Worm (Caenorhabditis elegans): ENCODE results near the gene C24H11.2.
A peak's percentile ranks its signal among the peaks of the same experiment; 100 is the strongest.

The C24H11.2 gene

DNA sequence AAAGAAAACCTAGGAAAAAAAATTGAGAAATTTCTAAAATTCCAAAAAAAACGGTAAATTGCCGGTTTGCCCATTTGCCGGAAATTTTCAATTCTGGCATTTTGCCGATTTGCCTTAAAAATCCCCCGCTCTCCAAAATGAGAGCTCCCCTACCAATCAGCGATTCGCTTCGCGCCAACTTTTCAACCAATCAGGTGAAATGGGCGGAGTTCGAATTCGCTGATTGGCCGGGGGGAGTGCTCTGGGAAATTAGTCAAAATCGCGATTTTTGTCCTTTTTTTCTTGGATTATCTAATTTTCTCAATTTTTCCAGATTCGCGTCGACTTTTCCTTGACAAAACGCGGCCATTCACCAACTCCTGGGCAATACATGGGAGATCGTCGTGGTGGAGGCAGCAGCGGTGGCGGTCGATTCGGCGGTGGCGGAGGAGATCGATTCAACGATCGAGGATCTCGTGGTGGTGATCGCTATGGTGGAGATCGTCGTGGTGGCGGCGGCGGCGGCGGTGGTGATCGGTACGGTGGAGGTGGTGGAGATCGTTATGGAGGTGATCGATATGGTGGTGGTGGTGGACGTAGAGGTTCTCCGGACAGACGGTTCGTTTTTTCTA is 37.5 kb upstream of the C24H11.2 start:
- TF ChIP-seq pha-4 (tag; optimal IDR thresholded peaks at IDR 0.05) (no peak), nfya-1 (tag; optimal IDR thresholded peaks at IDR 0.05) (peak; percentile 98), ttx-3 (tag; optimal IDR thresholded peaks at IDR 0.05) (no peak)

DNA sequence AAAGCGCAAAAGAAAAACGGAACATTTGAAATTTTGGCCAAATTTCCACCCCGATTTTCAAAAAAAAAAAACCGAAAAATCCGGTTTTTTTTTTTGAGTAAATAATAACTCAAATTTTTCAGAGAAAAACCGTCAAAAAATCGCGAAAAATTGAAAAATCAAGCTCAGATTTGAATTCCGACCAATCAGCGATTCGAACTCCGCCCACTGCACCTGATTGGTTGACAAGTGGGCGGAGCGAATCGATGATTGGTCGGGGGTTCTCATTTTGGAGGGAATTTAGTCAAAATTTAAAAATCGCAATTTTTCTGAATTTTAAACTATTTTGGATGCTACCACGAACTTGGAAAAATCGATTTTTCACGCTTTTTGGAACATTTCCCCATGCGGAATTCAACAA is 36.9 kb upstream of the C24H11.2 start:
- TF ChIP-seq K09A11.1 (tag; optimal IDR thresholded peaks at IDR 0.05; ENCODE audit: insufficient read depth) (no peak), pros-1 (tag; optimal IDR thresholded peaks at IDR 0.05) (no peak), nfya-1 (tag; optimal IDR thresholded peaks at IDR 0.05) (peak; percentile 93), sdc-2 (tag; optimal IDR thresholded peaks at IDR 0.05) (no peak), ceh-31 (tag; optimal IDR thresholded peaks at IDR 0.05) (no peak), C38D4.7 (GFP tag; optimal IDR thresholded peaks at IDR 0.05) (no peak)

DNA sequence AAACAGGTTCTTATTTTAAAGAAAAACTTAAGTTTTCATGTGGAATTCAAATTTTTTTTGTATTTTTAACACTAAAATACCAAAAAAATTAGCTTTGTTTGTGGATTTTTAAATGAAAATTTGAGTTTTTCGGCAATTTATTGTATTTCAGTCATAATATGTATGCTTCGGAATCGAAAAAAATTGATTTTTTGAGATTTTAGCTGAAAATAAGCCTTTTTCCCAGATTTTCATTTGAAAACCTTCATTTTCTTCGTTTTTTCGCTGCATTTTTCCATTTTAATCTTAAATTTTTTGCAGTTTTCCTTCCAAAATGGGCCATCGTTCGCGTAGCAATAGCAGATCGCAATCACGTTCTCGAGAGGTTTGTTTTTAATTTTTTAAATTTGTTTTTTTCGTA is 34.0 kb upstream of the C24H11.2 start, which contains the start of gene rsp-8:
Gene rsp-8 (plus strand): TSS at position 301 of the 400 bp plus-strand sequence.
- TF ChIP-seq hlh-15 (tag; optimal IDR thresholded peaks at IDR 0.05) (no peak), elt-2 (tag; optimal IDR thresholded peaks at IDR 0.05) (no peak), pros-1 (tag; optimal IDR thresholded peaks at IDR 0.05) (no peak), fax-1 (tag; optimal IDR thresholded peaks at IDR 0.05) (no peak), ztf-16 (tag; optimal IDR thresholded peaks at IDR 0.05) (no peak), hlh-8 (tag; optimal IDR thresholded peaks at IDR 0.05) (no peak), F13H6.1 (tag; optimal IDR thresholded peaks at IDR 0.05) (no peak), ets-4 (tag; optimal IDR thresholded peaks at IDR 0.05) (no peak), tbx-7 (tag; optimal IDR thresholded peaks at IDR 0.05) (no peak), che-1 (tag; optimal IDR thresholded peaks at IDR 0.05) (no peak), unc-86 (tag; optimal IDR thresholded peaks at IDR 0.05) (no peak), dve-1 (tag; optimal IDR thresholded peaks at IDR 0.05) (no peak), pqm-1 (tag; optimal IDR thresholded peaks at IDR 0.05) (no peak), dmd-4 (tag; optimal IDR thresholded peaks at IDR 0.05; ENCODE audit: borderline replicate concordance) (no peak)

DNA sequence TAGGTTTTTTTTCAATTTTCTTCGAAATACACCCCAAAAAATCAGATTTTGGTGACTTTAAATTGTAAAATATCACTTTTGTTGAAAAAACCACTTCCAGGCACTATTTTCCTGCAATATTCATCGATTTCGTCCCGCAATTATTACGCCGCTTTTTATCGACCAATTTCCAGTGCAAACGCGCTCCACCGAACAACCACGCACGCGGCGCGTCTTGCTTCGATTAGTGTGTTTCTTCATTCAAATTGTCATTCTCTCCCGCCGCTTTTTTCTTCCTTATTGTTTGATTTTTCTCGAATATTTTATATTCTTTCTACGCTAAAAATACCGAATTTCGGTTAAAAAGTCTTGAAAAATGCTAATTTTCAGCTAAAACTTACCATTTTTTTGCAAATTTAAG is 33.5 kb upstream of the C24H11.2 start:
- TF ChIP-seq tbx-2 (tag; optimal IDR thresholded peaks at IDR 0.05) = peak; percentile 39
- TF ChIP-seq fkh-10 (GFP tag; optimal IDR thresholded peaks at IDR 0.05) = no peak
- TF ChIP-seq ceh-31 (tag; optimal IDR thresholded peaks at IDR 0.05) = peak; percentile 80
- TF ChIP-seq unc-55 (GFP tag; optimal IDR thresholded peaks at IDR 0.05) = peak; percentile 40
- TF ChIP-seq rnt-1 (tag; optimal IDR thresholded peaks at IDR 0.05) = peak; percentile 48
- peak; percentile 34 for TF ChIP-seq ceh-18 (tag; optimal IDR thresholded peaks at IDR 0.05)
- TF ChIP-seq ceh-34 (tag; optimal IDR thresholded peaks at IDR 0.05) = peak; percentile 23
- TF ChIP-seq unc-86 (tag; optimal IDR thresholded peaks at IDR 0.05) = no peak
- TF ChIP-seq dve-1 (tag; optimal IDR thresholded peaks at IDR 0.05) = peak; percentile 30
- peak; percentile 34 for TF ChIP-seq ttx-3 (tag; optimal IDR thresholded peaks at IDR 0.05)
- no peak for TF ChIP-seq pag-3 (tag; optimal IDR thresholded peaks at IDR 0.05; ENCODE audit: borderline replicate concordance)
- TF ChIP-seq ceh-48 (tag; optimal IDR thresholded peaks at IDR 0.05) = peak; percentile 98
- peak; percentile 51 for TF ChIP-seq pax-1 (tag; optimal IDR thresholded peaks at IDR 0.05)
- TF ChIP-seq nfya-1 (tag; optimal IDR thresholded peaks at IDR 0.05) = peak; percentile 81
- TF ChIP-seq ceh-2 (tag; optimal IDR thresholded peaks at IDR 0.05) = peak; percentile 26
- TF ChIP-seq C08G9.2 (tag; optimal IDR thresholded peaks at IDR 0.05) = peak; percentile 3
- peak; percentile 35 for TF ChIP-seq ets-4 (tag; optimal IDR thresholded peaks at IDR 0.05)
- peak; percentile 83 for TF ChIP-seq hlh-30 (tag; optimal IDR thresholded peaks at IDR 0.05; ENCODE audit: insufficient read depth)
- no peak for TF ChIP-seq pros-1 (tag; optimal IDR thresholded peaks at IDR 0.05)
- peak; percentile 58 for TF ChIP-seq unc-42 (tag; optimal IDR thresholded peaks at IDR 0.05)
- no peak for TF ChIP-seq sox-4 (tag; optimal IDR thresholded peaks at IDR 0.05)

All from whole organism, late embryonic.